Worm (Caenorhabditis elegans) whole organism, L4/young adult: ENCODE results near the gene ZK1098.2.

Experiments
- W03F9.2 ChIP-seq: fragments of 150-350 bp; optimal IDR thresholded peaks from 2 replicates; lab custom pipeline; 2014; ENCODE audit warnings: missing biosample characterization, missing genetic modification characterization
- dao-5 ChIP-seq: sonication (generic microtip); optimal IDR thresholded peaks from 2 replicates; lab custom pipeline; 2016; ENCODE audit warnings: missing genotype, missing genetic modification characterization, moderate library complexity, missing compliant biosample characterization
- him-1 ChIP-seq: sonication (generic microtip); optimal IDR thresholded peaks from 2 replicates; lab custom pipeline; 2016; ENCODE audit warnings: missing genotype, missing genetic modification reagents, missing genetic modification characterization, missing compliant biosample characterization

Gene ZK1098.2

ce11 chrIII:9502155-9502714 lies 26.7 kb upstream of the ZK1098.2 start:
- no peak for TF ChIP-seq him-1
- no peak for TF ChIP-seq dao-5 (tag; lab: Kevin White, UChicago)
- TF ChIP-seq W03F9.2 (tag; lab: Kevin White, UChicago): no peak

ce11 chrIII:9504347-9504746 lies 24.6 kb upstream of the ZK1098.2 start:
- TF ChIP-seq W03F9.2 (tag; lab: Kevin White, UChicago) (no peak), him-1 (no peak), dao-5 (tag; lab: Kevin White, UChicago) (no peak)

- TF ChIP-seq W03F9.2 (tag; lab: Kevin White, UChicago) (peak; percentile 29), dao-5 (tag; lab: Kevin White, UChicago) (no peak), him-1 (no peak)
Measured at ce11 chrIII:9507799-9508198, 21.2 kb upstream of the ZK1098.2 start, which contains the start of gene vha-14. Gene vha-14 (plus strand): TSS chrIII:9508100.

ce11 chrIII:9509764-9510370 lies 19.1 kb upstream of the ZK1098.2 start:
- TF ChIP-seq dao-5 (tag; lab: Kevin White, UChicago) (peak; percentile 46), him-1 (no peak)

- TF ChIP-seq dao-5 (tag; lab: Kevin White, UChicago) (no peak), W03F9.2 (tag; lab: Kevin White, UChicago) (no peak), him-1 (no peak)
Measured at ce11 chrIII:9511055-9511520, 17.9 kb upstream of the ZK1098.2 start, which contains the start of gene F55H2.5. Gene F55H2.5 (plus strand): TSS chrIII:9511470.

ce11 chrIII:9511660-9512059 lies 17.3 kb upstream of the ZK1098.2 start:
- TF ChIP-seq dao-5 (tag; lab: Kevin White, UChicago): no peak
- TF ChIP-seq W03F9.2 (tag; lab: Kevin White, UChicago): no peak
- no peak for TF ChIP-seq him-1

ce11 chrIII:9513006-9513405 lies 16.0 kb upstream of the ZK1098.2 start:
- TF ChIP-seq dao-5 (tag; lab: Kevin White, UChicago): no peak
- no peak for TF ChIP-seq him-1
- TF ChIP-seq W03F9.2 (tag; lab: Kevin White, UChicago): no peak

ce11 chrIII:9513569-9513968 lies 15.4 kb upstream of the ZK1098.2 start, which contains the start of gene F55H2.8:
Gene F55H2.8 (plus strand): TSS chrIII:9513869.
- TF ChIP-seq dao-5 (tag; lab: Kevin White, UChicago): no peak
- no peak for TF ChIP-seq W03F9.2 (tag; lab: Kevin White, UChicago)
- TF ChIP-seq him-1: no peak

ce11 chrIII:9516148-9516547 lies 12.8 kb upstream of the ZK1098.2 start, which contains the start of gene F55H2.7:
Gene F55H2.7 (minus strand): TSS chrIII:9516248.
- TF ChIP-seq W03F9.2 (tag; lab: Kevin White, UChicago) (no peak), dao-5 (tag; lab: Kevin White, UChicago) (no peak), him-1 (no peak)

- TF ChIP-seq dao-5 (tag; lab: Kevin White, UChicago) (no peak), him-1 (no peak), W03F9.2 (tag; lab: Kevin White, UChicago) (peak; percentile 95)
Measured at ce11 chrIII:9521410-9522090, 7.4 kb upstream of the ZK1098.2 start, which contains the start of the genes clu-1 and prp-40. Gene clu-1 (minus strand): TSS chrIII:9521460. Gene prp-40 (plus strand): TSS chrIII:9522075.

- TF ChIP-seq him-1 (no peak), W03F9.2 (tag; lab: Kevin White, UChicago) (no peak), dao-5 (tag; lab: Kevin White, UChicago) (no peak)
Measured at ce11 chrIII:9523581-9523980, 5.4 kb upstream of the ZK1098.2 start, which contains the start of gene mrps-23. Gene mrps-23 (minus strand): TSS chrIII:9523672.

ce11 chrIII:9525252-9525651 lies 3.7 kb upstream of the ZK1098.2 start, which contains the start of gene trpp-3:
Gene trpp-3 (plus strand): TSS chrIII:9525552.
- TF ChIP-seq dao-5 (tag; lab: Kevin White, UChicago) (no peak), him-1 (no peak), W03F9.2 (tag; lab: Kevin White, UChicago) (no peak)

- no peak for TF ChIP-seq dao-5 (tag; lab: Kevin White, UChicago)
- no peak for TF ChIP-seq him-1
- no peak for TF ChIP-seq W03F9.2 (tag; lab: Kevin White, UChicago)
Measured at ce11 chrIII:9526851-9527250, 2.1 kb upstream of the ZK1098.2 start, which contains the start of gene ZK1098.6. Gene ZK1098.6 (plus strand): TSS chrIII:9527151.
